Worm (Caenorhabditis elegans): ENCODE results near the gene vang-1.

vang-1 gene

ce11 chrX:2852388-2852908 is 33.2 kb upstream of the vang-1 start, which contains the start of gene kin-29 (continued):
- TF ChIP-seq pros-1 (tag; optimal IDR thresholded peaks at IDR 0.05) (peak; percentile 85), C08G9.2 (tag; optimal IDR thresholded peaks at IDR 0.05) (peak; percentile 67), tbx-7 (tag; optimal IDR thresholded peaks at IDR 0.05) (no peak), ahr-1 (tag; optimal IDR thresholded peaks at IDR 0.05) (no peak), npax-4 (tag; optimal IDR thresholded peaks at IDR 0.05) (peak; percentile 3), hlh-6 (tag; optimal IDR thresholded peaks at IDR 0.05) (peak; percentile 78), ref-2 (tag; optimal IDR thresholded peaks at IDR 0.05) (peak; percentile 86), nhr-11 (tag; optimal IDR thresholded peaks at IDR 0.05) (no peak), K02D7.2 (tag; optimal IDR thresholded peaks at IDR 0.05) (no peak), C38D4.7 (GFP tag; optimal IDR thresholded peaks at IDR 0.05) (peak; percentile 5), pha-2 (tag; optimal IDR thresholded peaks at IDR 0.05) (peak; percentile 45), ceh-30 (tag; optimal IDR thresholded peaks at IDR 0.05) (no peak), T23F11.4 (GFP tag; optimal IDR thresholded peaks at IDR 0.05) (peak; percentile 22), hlh-13 (GFP tag; optimal IDR thresholded peaks at IDR 0.05) (no peak), nhr-232 (tag; optimal IDR thresholded peaks at IDR 0.05) (no peak), pat-9 (tag; optimal IDR thresholded peaks at IDR 0.05) (peak; percentile 62), elt-2 (tag; optimal IDR thresholded peaks at IDR 0.05) (peak; percentile 36), odd-2 (tag; optimal IDR thresholded peaks at IDR 0.05) (no peak), ttx-3 (tag; optimal IDR thresholded peaks at IDR 0.05) (no peak), fax-1 (tag; optimal IDR thresholded peaks at IDR 0.05) (peak; percentile 68), elt-4 (tag; optimal IDR thresholded peaks at IDR 0.05) (no peak), rnt-1 (tag; optimal IDR thresholded peaks at IDR 0.05) (peak; percentile 91), ceh-45 (GFP tag; IDR thresholded peaks at IDR 0.05) (no peak), sox-2 (GFP tag; IDR thresholded peaks at IDR 0.05) (peak; percentile 1; the same call in 1 of the 2 replicates), syd-9 (tag; optimal IDR thresholded peaks at IDR 0.05) (peak; percentile 68), pha-4 (tag; optimal IDR thresholded peaks at IDR 0.05) (no peak), fkh-10 (GFP tag; optimal IDR thresholded peaks at IDR 0.05) (peak; percentile 60), ztf-16 (tag; optimal IDR thresholded peaks at IDR 0.05) (peak; percentile 64), ceh-6 (GFP tag; optimal IDR thresholded peaks at IDR 0.05) (peak; percentile 52), F13H6.1 (tag; optimal IDR thresholded peaks at IDR 0.05) (peak; percentile 81), ets-4 (tag; optimal IDR thresholded peaks at IDR 0.05) (peak; percentile 61), tbx-2 (tag; optimal IDR thresholded peaks at IDR 0.05) (peak; percentile 95), Y22D7AL.16 (tag; optimal IDR thresholded peaks at IDR 0.05) (no peak), nfya-1 (tag; optimal IDR thresholded peaks at IDR 0.05) (peak; percentile 89), che-1 (tag; optimal IDR thresholded peaks at IDR 0.05) (peak; percentile 44), K09A11.1 (tag; optimal IDR thresholded peaks at IDR 0.05; ENCODE audit: insufficient read depth) (no peak), ceh-14 (tag; optimal IDR thresholded peaks at IDR 0.05) (peak; percentile 94)

- TF ChIP-seq T23F11.4 (GFP tag; optimal IDR thresholded peaks at IDR 0.05) (no peak), ceh-34 (tag; optimal IDR thresholded peaks at IDR 0.05) (no peak), unc-55 (GFP tag; optimal IDR thresholded peaks at IDR 0.05) (no peak), unc-86 (tag; optimal IDR thresholded peaks at IDR 0.05) (no peak), ceh-14 (tag; optimal IDR thresholded peaks at IDR 0.05) (no peak), gmeb-2 (tag; optimal IDR thresholded peaks at IDR 0.05) (no peak), hlh-13 (GFP tag; optimal IDR thresholded peaks at IDR 0.05) (no peak), K09A11.1 (tag; optimal IDR thresholded peaks at IDR 0.05; ENCODE audit: insufficient read depth) (no peak), pha-4 (tag; optimal IDR thresholded peaks at IDR 0.05) (no peak)
Observed at ce11 chrX:2853963-2854362, 31.7 kb upstream of the vang-1 start.

All from whole organism, late embryonic.